Worm (Caenorhabditis elegans) whole organism, mixed stage, embryonic: ENCODE measurements around the gene sup-9.

Source experiments
- M03D4.4 ChIP-seq: sonication (generic microtip); optimal IDR thresholded peaks from 2 replicates; lab custom pipeline; 2017; ENCODE audit warnings: mild to moderate bottlenecking, missing genetic modification characterization, missing compliant biosample characterization
- elt-1 ChIP-seq: sonication (generic microtip); optimal IDR thresholded peaks from 2 replicates; lab custom pipeline; 2017; ENCODE audit warnings: missing genetic modification characterization, mild to moderate bottlenecking, missing compliant biosample characterization, antibody characterized with exemption, moderate library complexity, borderline replicate concordance; ENCODE audit not compliant: insufficient read depth
- mep-1 ChIP-seq: fragments of 150-350 bp; optimal IDR thresholded peaks from 2 replicates; lab custom pipeline; 2017; ENCODE audit warnings: missing biosample characterization, missing genetic modification reagents, missing genetic modification characterization, inconsistent platforms
- nhr-12 ChIP-seq: fragments of 150-350 bp; optimal IDR thresholded peaks from 2 replicates; lab custom pipeline; 2014; ENCODE audit warnings: missing biosample characterization, missing genetic modification characterization
- nhr-2 ChIP-seq: fragments of 150-350 bp; optimal IDR thresholded peaks from 2 replicates; lab custom pipeline; 2014; ENCODE audit warnings: missing biosample characterization, missing genetic modification characterization
- nhr-237 ChIP-seq: fragments of 150-350 bp; optimal IDR thresholded peaks from 2 replicates; lab custom pipeline; 2014; ENCODE audit warnings: missing biosample characterization, missing genetic modification characterization
- snpc-4 ChIP-seq: fragments of 150-350 bp; optimal IDR thresholded peaks from 2 replicates; lab custom pipeline; 2014; ENCODE audit warnings: missing biosample characterization, missing genetic modification characterization
- zip-8 ChIP-seq: fragments of 150-350 bp; optimal IDR thresholded peaks from 2 replicates; lab custom pipeline; 2014; ENCODE audit warnings: missing biosample characterization, missing genetic modification characterization
- ztf-11 ChIP-seq: fragments of 150-350 bp; optimal IDR thresholded peaks from 2 replicates; lab custom pipeline; 2014; ENCODE audit warnings: missing biosample characterization, missing genetic modification characterization

DNA sequence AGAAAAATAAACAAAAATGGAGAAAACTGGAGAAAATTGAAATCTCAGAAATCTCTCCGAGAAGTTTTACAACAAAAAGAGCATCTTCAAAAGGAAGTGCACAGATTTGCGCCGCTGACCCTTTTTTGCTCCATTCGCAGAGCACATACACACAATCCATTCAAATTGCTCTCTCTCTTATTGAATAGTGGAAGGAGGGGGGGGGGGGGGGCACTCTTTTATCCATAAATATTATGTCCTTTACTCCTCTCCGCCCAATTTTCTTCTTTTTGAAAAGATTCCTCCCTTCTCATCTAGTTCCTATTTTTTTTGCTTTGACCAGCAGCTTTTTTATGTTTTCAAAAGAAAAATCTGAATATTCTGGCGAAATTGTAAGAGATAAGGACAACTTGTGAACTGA, 8.3 kb upstream of the sup-9 start:
- TF ChIP-seq mep-1 (tag; lab: Kevin White, UChicago) (no peak), nhr-2 (tag; lab: Kevin White, UChicago) (no peak), M03D4.4 (tag; lab: Kevin White, UChicago) (no peak), ztf-11 (no peak), nhr-12 (tag; lab: Kevin White, UChicago) (no peak), elt-1 (tag; lab: Kevin White, UChicago) (no peak), snpc-4 (tag; lab: Kevin White, UChicago) (no peak), zip-8 (no peak), nhr-237 (tag; lab: Kevin White, UChicago) (no peak)
